Fruit fly (Drosophila melanogaster): ENCODE results near the gene CG12689.

Gene CG12689

dm6 chrX:7553446-7553845 lies 32.5 kb downstream of the CG12689 start (continued):
- TF ChIP-seq tio (GFP tag; optimal IDR thresholded peaks at IDR 0.05) (no peak), zfh1 (GFP tag; IDR thresholded peaks at IDR 0.05) (peak; percentile 47; the same call in 1 of the 3 replicates), toy (GFP tag; IDR thresholded peaks at IDR 0.05) (no peak), CG1602 (GFP tag; optimal IDR thresholded peaks at IDR 0.05) (no peak), CG5953 (GFP tag; IDR thresholded peaks at IDR 0.05) (0 out of 2 replicates have a peak, but pooled peaks have one; percentile 23), HmgD (GFP tag; optimal IDR thresholded peaks at IDR 0.05) (no peak), kni (GFP tag; optimal IDR thresholded peaks at IDR 0.05) (peak; percentile 92), sd (tag; optimal IDR thresholded peaks at IDR 0.05) (peak; percentile 35), Nf-YB (GFP tag; optimal IDR thresholded peaks at IDR 0.05) (peak; percentile 47), stc (GFP tag; IDR thresholded peaks at IDR 0.05) (no peak), CG17359 (tag; optimal IDR thresholded peaks at IDR 0.05) (peak; percentile 33), CG8281 (tag; optimal IDR thresholded peaks at IDR 0.05) (peak; percentile 39), tx (GFP tag; optimal IDR thresholded peaks at IDR 0.05) (no peak), Opbp (GFP tag; IDR thresholded peaks at IDR 0.05; ENCODE audit: partially characterized antibody) (no peak), fd64A (GFP tag; optimal IDR thresholded peaks at IDR 0.05) (peak; percentile 61), mld (GFP tag; IDR thresholded peaks at IDR 0.05; ENCODE audit: partially characterized antibody) (no peak), hbn (GFP tag; IDR thresholded peaks at IDR 0.05; ENCODE audit: partially characterized antibody) (no peak), CG14710 (tag; optimal IDR thresholded peaks at IDR 0.05) (peak; percentile 58), eyg (GFP tag; optimal IDR thresholded peaks at IDR 0.05) (no peak), tin (GFP tag; optimal IDR thresholded peaks at IDR 0.05) (no peak), CG10979 (tag; optimal IDR thresholded peaks at IDR 0.05) (peak; percentile 20), CG2875 (GFP tag; optimal IDR thresholded peaks at IDR 0.05) (peak; percentile 51), chn (GFP tag; optimal IDR thresholded peaks at IDR 0.05) (no peak), sim (GFP tag; IDR thresholded peaks at IDR 0.05) (0 out of 2 replicates have a peak, but pooled peaks have one; percentile 44), bbx (GFP tag; IDR thresholded peaks at IDR 0.05; ENCODE audit: partially characterized antibody) (no peak), Chrac-16 (GFP tag; optimal IDR thresholded peaks at IDR 0.05) (no peak), Hr3 (GFP tag; optimal IDR thresholded peaks at IDR 0.05) (no peak), BEAF-32 (GFP tag; optimal IDR thresholded peaks at IDR 0.05) (no peak), Dp (GFP tag; optimal IDR thresholded peaks at IDR 0.05) (no peak), CG1529 (GFP tag; optimal IDR thresholded peaks at IDR 0.05) (peak; percentile 42), ac (GFP tag; optimal IDR thresholded peaks at IDR 0.05) (peak; percentile 61), CG17361 (GFP tag; IDR thresholded peaks at IDR 0.05) (no peak), CG1647 (GFP tag; optimal IDR thresholded peaks at IDR 0.05) (no peak), CG5180 (GFP tag; optimal IDR thresholded peaks at IDR 0.05) (peak; percentile 4), nerfin-2 (GFP tag; IDR thresholded peaks at IDR 0.05; ENCODE audit: partially characterized antibody) (no peak), ssp (GFP tag; IDR thresholded peaks at IDR 0.05) (no peak), trh (GFP tag; optimal IDR thresholded peaks at IDR 0.05) (peak; percentile 12), CG6272 (GFP tag; IDR thresholded peaks at IDR 0.05) (no peak), CG2116 (GFP tag; optimal IDR thresholded peaks at IDR 0.05) (peak; percentile 16), CG3281 (GFP tag; optimal IDR thresholded peaks at IDR 0.05) (no peak), Spps (tag; optimal IDR thresholded peaks at IDR 0.05) (peak; percentile 23), CG5245 (GFP tag; optimal IDR thresholded peaks at IDR 0.05) (peak; percentile 13), CG4707 (GFP tag; optimal IDR thresholded peaks at IDR 0.05) (no peak), CoRest (tag; optimal IDR thresholded peaks at IDR 0.05) (peak; percentile 21), ems (GFP tag; optimal IDR thresholded peaks at IDR 0.05) (no peak), nerfin-1 (tag; optimal IDR thresholded peaks at IDR 0.05) (peak; percentile 17), CG18476 (GFP tag; optimal IDR thresholded peaks at IDR 0.05) (no peak), unpg (GFP tag; optimal IDR thresholded peaks at IDR 0.05) (peak; percentile 43), CG7745 (tag; optimal IDR thresholded peaks at IDR 0.05) (peak; percentile 44), Blimp-1 (GFP tag; optimal IDR thresholded peaks at IDR 0.05) (peak; percentile 40)
